Fruit fly (Drosophila melanogaster) S2 (cell line): Measurements from ENCODE around the gene CLIP-190.

Source experiments
- CG8478 ChIP-seq: fragments of >200 bp; optimal IDR thresholded peaks from 2 replicates; lab custom pipeline; 2018
- CTCF ChIP-seq, 2 experiments: fragments of >200 bp; optimal IDR thresholded peaks; 2 replicates each; lab custom pipeline; 2018

The CLIP-190 gene

DNA sequence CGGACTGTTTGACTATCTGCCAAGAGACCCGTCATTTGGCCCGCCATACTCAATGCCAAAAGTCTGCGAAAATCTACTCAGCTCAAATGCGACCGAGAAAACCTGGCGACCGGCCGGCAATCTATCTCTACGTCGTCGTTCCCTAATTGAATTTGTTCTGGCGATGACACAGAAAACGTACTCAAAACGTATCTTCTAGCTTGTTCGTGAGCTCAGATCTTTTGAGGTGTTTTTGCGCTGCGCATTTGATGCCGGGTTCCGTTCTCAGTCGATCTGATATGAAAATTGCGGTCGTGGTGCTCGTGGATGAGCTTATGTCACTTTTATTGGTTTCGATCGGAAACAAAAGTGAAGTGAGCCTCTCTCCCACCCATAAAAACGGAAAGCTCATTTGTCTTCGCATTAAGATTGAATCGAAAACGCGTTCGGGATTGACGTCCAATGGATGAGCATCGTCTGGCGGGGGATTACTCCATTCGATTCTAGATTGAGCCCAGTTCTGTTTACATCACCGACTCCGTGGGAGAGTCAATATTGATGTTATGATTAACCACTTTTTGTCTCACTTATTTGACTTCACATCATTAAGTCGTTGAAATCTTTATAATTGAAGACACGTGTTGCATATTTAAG lies 3.4 kb downstream of the CLIP-190 start:
- TF ChIP-seq CG8478 (lab: Kevin White, UChicago) (no peak), CTCF (optimal IDR thresholded peaks at IDR 0.05; lab: Kevin White, UChicago) (no peak)

DNA sequence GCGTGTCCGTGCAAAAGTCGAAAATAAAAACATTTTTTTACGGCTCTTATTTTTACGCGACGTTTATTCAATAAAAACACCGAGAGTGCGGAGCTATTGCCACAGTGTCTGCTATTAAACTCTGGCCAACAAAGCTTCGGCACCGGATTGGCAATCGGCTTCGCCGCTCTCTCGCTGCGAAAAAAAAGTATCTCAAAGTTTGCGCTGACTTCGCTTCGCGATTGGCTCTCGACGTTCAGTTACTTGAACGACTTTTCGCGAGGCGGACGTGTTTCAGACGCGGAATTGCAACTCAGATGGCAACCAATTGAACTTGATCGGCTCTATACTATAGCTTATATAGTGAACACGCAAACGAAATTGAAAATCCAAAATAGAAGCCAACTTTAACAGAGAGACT lies 4.6 kb downstream of the CLIP-190 start:
- TF ChIP-seq CTCF (optimal IDR thresholded peaks at IDR 0.05; lab: Kevin White, UChicago) = no peak
- TF ChIP-seq CG8478 (lab: Kevin White, UChicago) = no peak

DNA sequence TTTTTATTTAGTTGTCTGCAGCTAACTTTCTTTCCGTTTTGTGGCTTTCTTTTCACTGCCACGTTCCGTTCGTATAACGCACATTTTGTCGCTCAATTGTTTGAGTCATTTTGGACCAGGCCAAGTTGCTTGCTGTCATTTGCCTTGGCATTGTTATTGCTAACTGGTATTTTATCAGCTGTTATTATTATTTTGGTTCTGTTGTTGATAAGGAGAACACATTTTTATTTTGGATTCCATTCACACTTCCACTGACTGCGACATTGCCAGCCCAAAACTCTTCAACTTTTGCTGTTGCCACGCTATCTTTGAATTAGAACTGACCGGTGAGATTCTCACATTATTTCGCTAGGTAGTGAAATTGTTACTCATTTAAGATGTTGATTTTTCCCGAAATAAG lies 6.3 kb downstream of the CLIP-190 start:
- TF ChIP-seq CG8478 (lab: Kevin White, UChicago) (no peak), CTCF (optimal IDR thresholded peaks at IDR 0.05; lab: Kevin White, UChicago) (no peak)

DNA sequence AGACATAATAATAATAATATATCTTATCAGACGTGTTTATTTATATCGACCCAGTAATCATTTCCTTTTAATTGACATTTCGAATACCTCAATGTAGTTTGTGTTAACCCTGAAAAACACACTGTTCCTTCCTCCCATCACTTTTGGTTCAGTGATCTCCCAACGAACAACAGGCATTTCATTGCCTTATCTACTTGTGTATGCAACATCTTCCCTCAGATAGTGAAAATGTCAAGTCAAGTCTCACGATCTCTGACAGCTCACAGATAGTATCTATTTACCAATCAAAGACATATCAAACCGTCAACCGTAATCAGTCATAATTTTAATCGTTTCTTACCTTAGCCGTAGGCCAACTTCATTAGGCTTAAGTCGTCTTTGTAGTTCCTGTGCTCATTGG lies 10.4 kb downstream of the CLIP-190 start:
- TF ChIP-seq CG8478 (lab: Kevin White, UChicago) = no peak
- TF ChIP-seq CTCF (optimal IDR thresholded peaks at IDR 0.05; lab: Kevin White, UChicago) = no peak

DNA sequence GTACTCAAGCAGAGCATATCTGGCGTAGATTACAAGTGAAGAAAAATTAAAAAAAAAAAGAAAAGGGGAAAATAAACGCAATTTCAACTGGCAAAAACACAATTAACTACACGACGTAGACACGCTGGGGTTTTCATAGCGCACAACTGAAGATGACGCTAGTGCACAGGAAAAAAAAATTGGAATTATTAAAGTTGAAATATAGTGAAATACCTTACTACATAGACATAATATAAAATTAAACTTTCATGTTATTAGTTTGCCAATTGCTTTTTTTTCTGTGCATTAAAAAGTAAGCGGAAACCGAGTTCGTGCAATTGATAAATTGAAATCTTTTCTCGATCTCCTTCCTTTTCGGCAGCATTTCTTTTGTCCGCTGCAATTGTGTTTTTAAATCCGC lies 12.9 kb downstream of the CLIP-190 start:
- no peak for TF ChIP-seq CG8478 (lab: Kevin White, UChicago)
- no peak for TF ChIP-seq CTCF (optimal IDR thresholded peaks at IDR 0.05; lab: Kevin White, UChicago)

DNA sequence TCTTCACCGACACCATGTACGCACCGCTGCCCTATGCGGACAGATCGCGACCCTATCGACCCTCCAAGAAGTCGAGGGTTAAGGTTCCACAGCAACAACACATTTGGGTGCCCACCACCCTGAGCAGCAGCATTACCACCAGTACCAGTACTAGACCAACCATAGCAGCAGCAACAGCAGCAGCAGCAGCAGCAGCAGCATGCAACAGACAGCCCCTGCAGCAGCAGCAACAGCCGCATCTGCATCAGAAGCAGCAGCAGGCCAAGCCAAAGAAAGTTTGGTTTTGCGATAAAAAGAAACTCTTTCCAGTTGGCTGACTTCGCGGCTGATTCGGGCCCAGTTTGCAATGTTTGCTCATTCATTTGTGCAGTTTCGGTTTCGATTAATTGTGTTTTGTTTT lies 18.0 kb downstream of the CLIP-190 start:
- TF ChIP-seq CG8478 (lab: Kevin White, UChicago) (no peak), CTCF (optimal IDR thresholded peaks at IDR 0.05; lab: Kevin White, UChicago) (no peak)

DNA sequence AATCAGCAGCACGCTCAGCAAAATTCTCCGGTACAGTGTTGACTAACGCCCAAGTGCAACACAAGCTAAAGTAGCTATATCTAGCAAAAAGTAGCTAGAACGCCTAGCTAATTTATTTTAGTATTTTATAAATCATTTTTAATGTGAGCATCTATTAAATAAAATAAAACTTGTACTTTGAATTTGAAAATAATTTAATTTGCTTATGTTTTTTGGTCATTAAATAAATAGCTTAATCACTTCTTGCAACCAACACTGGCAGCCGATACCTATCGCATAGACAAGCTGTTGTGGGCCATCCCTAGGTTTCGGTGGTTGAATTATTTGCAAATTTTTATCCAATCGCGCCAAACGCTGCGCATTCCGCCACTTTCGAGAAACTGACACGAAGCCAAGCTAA lies 25.9 kb downstream of the CLIP-190 start, which contains the start of the genes Polr2J and CG15141:
TSS of gene Polr2J (minus strand) at position 49 of the 400 bp plus-strand sequence.
TSS of gene CG15141 (plus strand) at position 284 of the 400 bp plus-strand sequence.
- no peak for TF ChIP-seq CG8478 (lab: Kevin White, UChicago)
- no peak for TF ChIP-seq CTCF (optimal IDR thresholded peaks at IDR 0.05; lab: Kevin White, UChicago)

DNA sequence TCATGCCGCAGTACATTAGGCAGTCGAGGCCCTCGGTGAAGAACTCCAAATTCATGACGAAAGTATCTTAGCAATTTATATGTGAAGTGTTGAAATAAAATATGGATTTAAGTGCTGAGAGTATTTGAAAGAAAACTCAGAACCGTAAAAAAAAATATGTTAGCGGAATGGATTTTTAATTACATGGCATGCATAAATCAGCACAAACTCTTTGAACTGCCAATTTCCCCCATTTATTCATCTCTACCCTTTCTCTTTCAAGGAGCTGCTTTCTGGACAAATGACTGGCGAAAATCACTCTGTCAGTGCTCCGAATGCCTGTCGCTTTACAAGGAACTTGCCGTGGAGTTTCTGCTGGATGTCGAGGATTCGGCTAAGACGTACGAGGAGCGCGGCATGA lies 28.0 kb downstream of the CLIP-190 start, which contains the start of gene Rsph9:
TSS of gene Rsph9 (minus strand) at position 101 of the 400 bp plus-strand sequence.
- TF ChIP-seq CG8478 (lab: Kevin White, UChicago) = no peak
- no peak for TF ChIP-seq CTCF (optimal IDR thresholded peaks at IDR 0.05; lab: Kevin White, UChicago)

DNA sequence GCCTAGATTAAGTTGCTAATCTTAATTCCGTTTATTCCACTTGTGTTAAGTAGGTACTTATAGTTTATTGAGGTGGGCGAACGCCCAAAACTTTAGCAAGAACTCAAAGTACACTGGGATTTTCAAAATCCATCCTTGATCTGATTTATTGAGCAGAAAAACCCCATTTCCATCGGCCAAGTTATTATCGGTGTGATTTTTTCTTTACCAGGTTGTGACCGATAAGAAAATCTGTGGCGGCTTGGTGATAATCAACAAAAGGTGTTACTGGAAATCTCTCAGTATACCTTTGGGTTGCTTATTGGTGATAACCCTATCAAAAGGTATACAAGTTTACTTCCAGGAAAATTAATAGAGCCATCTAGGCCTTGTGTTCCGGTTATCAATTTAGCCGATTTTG lies 35.9 kb downstream of the CLIP-190 start:
- TF ChIP-seq CG8478 (lab: Kevin White, UChicago) = no peak
- no peak for TF ChIP-seq CTCF (optimal IDR thresholded peaks at IDR 0.05; lab: Kevin White, UChicago)

DNA sequence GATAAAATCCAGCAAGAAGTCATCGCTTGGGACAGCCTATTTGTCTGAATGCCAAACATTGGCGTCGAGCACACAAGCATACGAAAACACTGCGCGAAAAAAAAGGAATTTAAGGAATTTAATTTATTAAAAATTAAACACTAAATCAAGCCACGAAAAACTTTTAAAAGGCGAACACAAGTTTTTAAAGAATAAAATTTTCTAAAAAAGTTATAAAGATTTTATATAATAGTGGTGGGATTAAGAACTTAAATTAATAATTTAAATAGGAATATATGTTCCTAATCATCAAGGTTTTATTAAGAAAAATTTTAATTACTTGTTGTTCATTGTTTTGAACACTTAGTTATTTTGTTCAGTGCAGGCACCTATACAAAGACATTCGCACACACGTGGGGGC lies 36.9 kb downstream of the CLIP-190 start:
- TF ChIP-seq CG8478 (lab: Kevin White, UChicago) (no peak), CTCF (optimal IDR thresholded peaks at IDR 0.05; lab: Kevin White, UChicago) (no peak)

DNA sequence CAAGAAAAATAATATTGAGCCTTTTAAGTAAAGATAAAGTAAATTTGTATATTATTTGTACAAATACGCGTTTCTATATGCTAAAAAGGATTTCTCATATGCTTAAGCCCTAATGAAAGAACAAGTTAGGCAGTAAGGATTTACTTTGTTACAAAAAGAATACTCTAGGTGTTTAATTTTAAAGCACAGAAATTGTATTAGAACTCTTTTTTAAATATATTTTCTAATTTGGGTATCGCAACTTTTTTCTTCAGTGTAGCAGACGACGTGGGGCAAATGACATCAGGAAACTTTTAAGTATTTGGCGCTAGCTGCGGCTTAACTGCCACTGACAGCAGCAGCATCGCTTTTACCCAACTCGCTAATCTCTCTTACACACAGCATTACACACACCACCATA lies 37.6 kb downstream of the CLIP-190 start:
- TF ChIP-seq CTCF (optimal IDR thresholded peaks at IDR 0.05; lab: Kevin White, UChicago) (no peak), CG8478 (lab: Kevin White, UChicago) (no peak)

DNA sequence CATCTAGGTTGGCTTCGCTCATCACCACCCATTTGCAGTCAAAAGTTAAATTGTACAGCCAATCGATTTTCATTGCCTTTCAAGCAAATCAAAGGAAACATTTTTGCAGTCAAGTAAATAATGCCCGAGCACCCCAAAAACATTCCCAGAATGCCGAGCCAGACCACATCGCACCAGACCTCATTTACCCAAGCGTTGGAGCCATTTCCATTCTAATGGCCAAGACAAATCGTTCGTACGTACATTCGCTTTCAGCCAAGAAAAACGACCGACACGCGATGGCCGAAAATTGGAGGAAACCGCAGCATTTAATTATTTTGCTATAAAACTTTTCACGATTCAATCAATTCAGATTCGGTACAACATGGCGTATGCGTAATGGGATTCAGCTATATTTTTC lies 40.5 kb downstream of the CLIP-190 start:
- TF ChIP-seq CTCF (optimal IDR thresholded peaks at IDR 0.05; lab: Kevin White, UChicago) = no peak
- TF ChIP-seq CG8478 (lab: Kevin White, UChicago) = no peak

DNA sequence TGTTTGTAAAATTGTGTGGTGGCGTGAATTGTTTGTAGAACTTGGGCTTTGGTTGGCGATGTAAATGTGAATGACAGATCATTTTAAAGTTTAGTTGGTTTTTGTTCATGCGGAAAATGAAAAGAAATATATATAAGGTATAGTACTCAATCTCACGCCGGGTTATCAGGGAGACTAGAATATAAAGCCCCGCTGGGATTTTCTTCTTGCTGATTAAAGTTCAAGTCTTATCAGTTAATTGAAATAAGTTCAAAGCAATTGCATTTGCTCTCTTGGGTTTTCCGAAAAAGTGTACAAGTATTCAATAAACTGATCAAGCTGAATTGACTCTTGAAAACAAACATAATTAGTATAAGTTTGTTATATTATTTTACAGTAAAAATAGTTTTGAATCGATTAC lies 40.9 kb downstream of the CLIP-190 start:
- TF ChIP-seq CG8478 (lab: Kevin White, UChicago) = no peak
- TF ChIP-seq CTCF (optimal IDR thresholded peaks at IDR 0.05; lab: Kevin White, UChicago) = no peak

DNA sequence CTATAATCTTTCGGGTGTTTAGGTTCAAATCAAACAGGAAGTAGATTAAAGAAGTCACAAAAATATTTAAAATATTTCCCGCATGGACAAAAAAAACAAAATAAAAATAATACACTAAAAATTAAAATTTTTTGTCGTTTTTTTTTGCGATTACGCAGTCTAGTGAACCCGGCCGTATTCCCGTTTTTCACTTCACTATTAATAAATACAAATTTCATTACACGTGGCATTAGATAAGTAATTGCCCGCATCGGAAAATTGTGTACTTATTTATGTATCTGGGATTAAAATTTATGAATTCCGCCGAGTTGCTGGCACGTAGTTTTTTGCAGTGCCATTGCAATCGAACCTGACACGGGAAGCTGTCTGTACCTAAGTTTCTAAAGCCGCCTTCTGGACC lies 42.7 kb downstream of the CLIP-190 start:
- TF ChIP-seq CTCF (optimal IDR thresholded peaks at IDR 0.05; lab: Kevin White, UChicago) = no peak

DNA sequence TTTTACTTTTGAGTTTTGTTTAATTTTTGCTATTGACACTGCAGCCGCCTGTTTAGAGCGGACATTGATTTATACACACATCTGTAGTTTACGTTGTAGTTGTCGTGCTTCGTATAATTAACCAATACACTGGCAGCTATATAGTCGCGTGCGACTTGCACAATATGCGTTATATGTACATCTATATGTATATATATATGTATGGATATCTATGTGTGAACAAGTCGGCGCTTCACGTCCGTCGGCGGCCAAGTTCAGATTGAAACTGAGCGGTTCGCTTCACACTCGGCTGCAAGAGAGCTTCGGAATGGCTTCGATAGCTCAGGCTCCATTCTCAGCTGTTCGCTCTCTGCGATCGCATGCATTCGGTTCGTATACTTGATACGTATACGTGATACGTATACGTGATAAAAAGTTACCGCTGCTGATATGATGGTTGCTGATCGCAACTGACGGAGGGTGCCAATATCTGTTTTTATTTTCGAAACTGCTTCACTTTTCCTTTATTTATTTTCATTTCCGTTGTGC lies 43.5 kb downstream of the CLIP-190 start:
- TF ChIP-seq CG8478 (lab: Kevin White, UChicago) (no peak), CTCF (optimal IDR thresholded peaks at IDR 0.05; lab: Kevin White, UChicago) (no peak)
